Worm (Caenorhabditis elegans): ENCODE results near the gene K12H6.2.

K12H6.2 gene

ce11 chrII:2856114-2856513 is 40.8 kb upstream of the K12H6.2 start:
- peak; percentile 7 for TF ChIP-seq fos-1 (tag; optimal IDR thresholded peaks at IDR 0.05)
- TF ChIP-seq nhr-10 (tag; optimal IDR thresholded peaks at IDR 0.05): no peak

ce11 chrII:2854794-2855193 is 39.5 kb upstream of the K12H6.2 start:
- TF ChIP-seq ztf-11 (tag; optimal IDR thresholded peaks at IDR 0.05) (no peak), nhr-129 (tag; optimal IDR thresholded peaks at IDR 0.05) (peak; percentile 25), nhr-25 (tag; optimal IDR thresholded peaks at IDR 0.05) (peak; percentile 63), F13H6.1 (tag; optimal IDR thresholded peaks at IDR 0.05) (peak; percentile 12), lin-39 (tag; optimal IDR thresholded peaks at IDR 0.05) (no peak), sma-3 (GFP tag; optimal IDR thresholded peaks at IDR 0.05) (peak; percentile 6), ztf-4 (tag; optimal IDR thresholded peaks at IDR 0.05) (no peak), blmp-1 (tag; optimal IDR thresholded peaks at IDR 0.05; ENCODE audit: insufficient read depth) (peak; percentile 12), mdl-1 (tag; optimal IDR thresholded peaks at IDR 0.05) (no peak), lin-13 (GFP tag; optimal IDR thresholded peaks at IDR 0.05) (no peak)

ce11 chrII:2853767-2854166 is 38.4 kb upstream of the K12H6.2 start:
- peak; percentile 53 for TF ChIP-seq nhr-25 (tag; optimal IDR thresholded peaks at IDR 0.05)
- no peak for TF ChIP-seq ztf-1 (GFP tag; conservative IDR thresholded peaks at IDR 0.05)
- TF ChIP-seq nhr-237 (tag; optimal IDR thresholded peaks at IDR 0.05): no peak
- no peak for TF ChIP-seq nhr-129 (tag; optimal IDR thresholded peaks at IDR 0.05)
- no peak for TF ChIP-seq sem-4 (tag; optimal IDR thresholded peaks at IDR 0.05)
- no peak for TF ChIP-seq mbf-1 (tag; optimal IDR thresholded peaks at IDR 0.05)
- TF ChIP-seq blmp-1 (tag; optimal IDR thresholded peaks at IDR 0.05; ENCODE audit: insufficient read depth): peak; percentile 43
- no peak for TF ChIP-seq peb-1 (tag; optimal IDR thresholded peaks at IDR 0.05)

- TF ChIP-seq lsy-2 (tag; optimal IDR thresholded peaks at IDR 0.05): no peak
- no peak for TF ChIP-seq nhr-129 (tag; optimal IDR thresholded peaks at IDR 0.05)
- TF ChIP-seq ama-1 (optimal IDR thresholded peaks at IDR 0.05): no peak
- no peak for TF ChIP-seq elt-1 (tag; optimal IDR thresholded peaks at IDR 0.05)
- TF ChIP-seq snpc-4 (tag; optimal IDR thresholded peaks at IDR 0.05): no peak
- TF ChIP-seq mdl-1 (tag; optimal IDR thresholded peaks at IDR 0.05): no peak
- no peak for TF ChIP-seq nhr-25 (tag; optimal IDR thresholded peaks at IDR 0.05)
- no peak for TF ChIP-seq nhr-12 (tag; optimal IDR thresholded peaks at IDR 0.05)
- TF ChIP-seq blmp-1 (tag; optimal IDR thresholded peaks at IDR 0.05; ENCODE audit: insufficient read depth): no peak
- TF ChIP-seq lin-13 (GFP tag; optimal IDR thresholded peaks at IDR 0.05): no peak
- no peak for TF ChIP-seq nhr-23 (tag; optimal IDR thresholded peaks at IDR 0.05)
- TF ChIP-seq F13H6.1 (tag; optimal IDR thresholded peaks at IDR 0.05): no peak
- no peak for TF ChIP-seq crh-2 (tag; optimal IDR thresholded peaks at IDR 0.05)
- no peak for TF ChIP-seq ceh-82 (tag; optimal IDR thresholded peaks at IDR 0.05)
- no peak for TF ChIP-seq nhr-237 (tag; optimal IDR thresholded peaks at IDR 0.05)
- TF ChIP-seq aly-2 (tag; optimal IDR thresholded peaks at IDR 0.05): no peak
- no peak for TF ChIP-seq sem-4 (tag; optimal IDR thresholded peaks at IDR 0.05)
- TF ChIP-seq unc-39 (tag; optimal IDR thresholded peaks at IDR 0.05): no peak
These were observed 37.1 kb upstream of the K12H6.2 start, which contains the start of gene ptc-3 for ce11 chrII:2852493-2852892. TSS of gene ptc-3 (minus strand) at chrII:2852593.

ce11 chrII:2846552-2846951 is 31.2 kb upstream of the K12H6.2 start:
- no peak for TF ChIP-seq aly-2 (tag; optimal IDR thresholded peaks at IDR 0.05)
- TF ChIP-seq lin-13 (GFP tag; optimal IDR thresholded peaks at IDR 0.05): no peak
- no peak for TF ChIP-seq F13H6.1 (tag; optimal IDR thresholded peaks at IDR 0.05)
- no peak for TF ChIP-seq ceh-16 (tag; optimal IDR thresholded peaks at IDR 0.05)
- TF ChIP-seq sem-4 (tag; optimal IDR thresholded peaks at IDR 0.05): no peak
- no peak for TF ChIP-seq ztf-11 (tag; optimal IDR thresholded peaks at IDR 0.05)
- TF ChIP-seq blmp-1 (tag; optimal IDR thresholded peaks at IDR 0.05; ENCODE audit: insufficient read depth): no peak
- TF ChIP-seq nhr-237 (tag; optimal IDR thresholded peaks at IDR 0.05): no peak
- TF ChIP-seq ztf-4 (tag; optimal IDR thresholded peaks at IDR 0.05): no peak

ce11 chrII:2845674-2846073 is 30.3 kb upstream of the K12H6.2 start:
- TF ChIP-seq elt-3 (tag; optimal IDR thresholded peaks at IDR 0.05) (no peak), aly-2 (tag; optimal IDR thresholded peaks at IDR 0.05) (no peak)

ce11 chrII:2843088-2843487 is 27.7 kb upstream of the K12H6.2 start, which contains the start of gene Y110A2AL.7:
TSS of gene Y110A2AL.7 (minus strand) at chrII:2843188.
- no peak for TF ChIP-seq ztf-1 (GFP tag; conservative IDR thresholded peaks at IDR 0.05)
- TF ChIP-seq egl-27 (tag; optimal IDR thresholded peaks at IDR 0.05): no peak
- TF ChIP-seq ZK546.5 (tag; optimal IDR thresholded peaks at IDR 0.05): no peak
- TF ChIP-seq snpc-4 (tag; optimal IDR thresholded peaks at IDR 0.05): no peak
- no peak for TF ChIP-seq F13H6.1 (tag; optimal IDR thresholded peaks at IDR 0.05)
- TF ChIP-seq unc-62 (GFP tag; optimal IDR thresholded peaks at IDR 0.05): no peak
- TF ChIP-seq nhr-77 (tag; optimal IDR thresholded peaks at IDR 0.05): no peak

Measured in whole organism, L2 larva.